Worm (Caenorhabditis elegans) whole organism, mixed stage, embryonic: ENCODE results near the gene Y45G5AM.3.

Source experiments
- M03D4.4 ChIP-seq: sonication (generic microtip); optimal IDR thresholded peaks from 2 replicates; lab custom pipeline; 2017; ENCODE audit warnings: mild to moderate bottlenecking, missing genetic modification characterization, missing compliant biosample characterization
- bed-3 ChIP-seq: fragments of 200-800 bp; sonication (Bioruptor generic); optimal IDR thresholded peaks from 3 replicates; lab custom pipeline; 2018; ENCODE audit warnings: mild to moderate bottlenecking, missing genetic modification characterization, moderate library complexity, missing compliant biosample characterization
- blmp-1 ChIP-seq: fragments of 150-350 bp; optimal IDR thresholded peaks from 2 replicates; lab custom pipeline; 2014; ENCODE audit warnings: missing biosample characterization, missing genetic modification characterization
- ceh-39 ChIP-seq: fragments of 150-350 bp; optimal IDR thresholded peaks from 2 replicates; lab custom pipeline; 2014; ENCODE audit warnings: missing biosample characterization, missing genetic modification characterization
- ceh-83 ChIP-seq: fragments of 200-800 bp; sonication (Bioruptor generic); optimal IDR thresholded peaks from 2 replicates; lab custom pipeline; 2018; ENCODE audit warnings: mild to moderate bottlenecking, missing genetic modification characterization, missing compliant biosample characterization
- ces-1 ChIP-seq: fragments of 150-350 bp; optimal IDR thresholded peaks from 2 replicates; lab custom pipeline; 2014; ENCODE audit warnings: missing biosample characterization, missing genetic modification reagents, missing genetic modification characterization
- cnd-1 ChIP-seq: fragments of 200-800 bp; sonication (Bioruptor generic); optimal IDR thresholded peaks from 2 replicates; lab custom pipeline; 2018; ENCODE audit warnings: mild to moderate bottlenecking, missing genetic modification characterization, missing compliant biosample characterization
- drap-1 ChIP-seq: fragments of 200-800 bp; sonication (Bioruptor generic); optimal IDR thresholded peaks from 3 replicates; lab custom pipeline; 2018; ENCODE audit warnings: mild to moderate bottlenecking, missing genetic modification characterization, missing compliant biosample characterization
- elt-1 ChIP-seq: sonication (generic microtip); optimal IDR thresholded peaks from 2 replicates; lab custom pipeline; 2017; ENCODE audit warnings: missing genetic modification characterization, mild to moderate bottlenecking, missing compliant biosample characterization, antibody characterized with exemption, moderate library complexity, borderline replicate concordance; ENCODE audit not compliant: insufficient read depth
- elt-3 ChIP-seq: fragments of 150-350 bp; optimal IDR thresholded peaks from 2 replicates; lab custom pipeline; 2014; ENCODE audit warnings: missing biosample characterization, missing genetic modification characterization
- flh-1 ChIP-seq: fragments of 200-800 bp; sonication (Bioruptor generic); optimal IDR thresholded peaks from 2 replicates; lab custom pipeline; 2018; ENCODE audit warnings: mild to moderate bottlenecking, missing genetic modification characterization, moderate library complexity, missing compliant biosample characterization
- ham-2 ChIP-seq: fragments of 200-800 bp; sonication (Bioruptor generic); optimal IDR thresholded peaks from 2 replicates; lab custom pipeline; 2018; ENCODE audit warnings: mild to moderate bottlenecking, missing genetic modification characterization, missing compliant biosample characterization
- hlh-1 ChIP-seq: fragments of 150-350 bp; optimal IDR thresholded peaks from 2 replicates; lab custom pipeline; 2014; ENCODE audit warnings: missing biosample characterization, missing genetic modification reagents, missing genetic modification characterization
- lin-13 ChIP-seq: fragments of 150-350 bp; optimal IDR thresholded peaks from 2 replicates; lab custom pipeline; 2014; ENCODE audit warnings: missing biosample characterization, missing genetic modification characterization
- lin-32 ChIP-seq: fragments of 200-800 bp; sonication (Bioruptor generic); optimal IDR thresholded peaks from 2 replicates; lab custom pipeline; 2018; ENCODE audit warnings: mild to moderate bottlenecking, missing genetic modification characterization, missing compliant biosample characterization
- lsy-2 ChIP-seq: fragments of 150-350 bp; optimal IDR thresholded peaks from 2 replicates; lab custom pipeline; 2014; ENCODE audit warnings: missing biosample characterization, missing genetic modification characterization
- mab-5 ChIP-seq: fragments of 150-350 bp; optimal IDR thresholded peaks from 2 replicates; lab custom pipeline; 2014; ENCODE audit warnings: missing biosample characterization, missing genetic modification characterization
- mep-1 ChIP-seq: fragments of 150-350 bp; optimal IDR thresholded peaks from 2 replicates; lab custom pipeline; 2017; ENCODE audit warnings: missing biosample characterization, missing genetic modification reagents, missing genetic modification characterization, inconsistent platforms
- nhr-12 ChIP-seq: fragments of 150-350 bp; optimal IDR thresholded peaks from 2 replicates; lab custom pipeline; 2014; ENCODE audit warnings: missing biosample characterization, missing genetic modification characterization
- nhr-2 ChIP-seq: fragments of 150-350 bp; optimal IDR thresholded peaks from 2 replicates; lab custom pipeline; 2014; ENCODE audit warnings: missing biosample characterization, missing genetic modification characterization
- nhr-237 ChIP-seq: fragments of 150-350 bp; optimal IDR thresholded peaks from 2 replicates; lab custom pipeline; 2014; ENCODE audit warnings: missing biosample characterization, missing genetic modification characterization
- nhr-28 ChIP-seq: fragments of 150-350 bp; optimal IDR thresholded peaks from 2 replicates; lab custom pipeline; 2014; ENCODE audit warnings: missing biosample characterization, missing genetic modification characterization
- nhr-76 ChIP-seq: sonication (generic microtip); optimal IDR thresholded peaks from 2 replicates; lab custom pipeline; 2017; ENCODE audit warnings: missing biosample characterization, missing genetic modification characterization
- sem-2 ChIP-seq: fragments of 200-800 bp; sonication (Bioruptor generic); optimal IDR thresholded peaks from 2 replicates; lab custom pipeline; 2018; ENCODE audit warnings: mild to moderate bottlenecking, missing genetic modification characterization, missing compliant biosample characterization
- sptf-1 ChIP-seq: sonication (generic microtip); optimal IDR thresholded peaks from 2 replicates; lab custom pipeline; 2017; ENCODE audit warnings: mild to moderate bottlenecking, missing genetic modification characterization, moderate library complexity, missing compliant biosample characterization
- tbx-8 ChIP-seq: fragments of 200-800 bp; sonication (Bioruptor generic); optimal IDR thresholded peaks from 2 replicates; lab custom pipeline; 2018; ENCODE audit warnings: mild to moderate bottlenecking, missing genetic modification characterization, moderate library complexity, missing compliant biosample characterization
- unc-120 ChIP-seq: sonication (generic microtip); optimal IDR thresholded peaks from 2 replicates; lab custom pipeline; 2017; ENCODE audit warnings: missing genetic modification characterization, missing compliant biosample characterization; ENCODE audit not compliant: poor library complexity, severe bottlenecking
- unc-39 ChIP-seq: fragments of 150-350 bp; optimal IDR thresholded peaks from 2 replicates; lab custom pipeline; 2014; ENCODE audit warnings: missing biosample characterization, missing genetic modification characterization
- unc-62 ChIP-seq: fragments of 150-350 bp; optimal IDR thresholded peaks from 2 replicates; lab custom pipeline; 2014; ENCODE audit warnings: missing biosample characterization, missing genetic modification reagents, missing genetic modification characterization
- zip-8 ChIP-seq: fragments of 150-350 bp; optimal IDR thresholded peaks from 2 replicates; lab custom pipeline; 2014; ENCODE audit warnings: missing biosample characterization, missing genetic modification characterization
- ztf-11 ChIP-seq: fragments of 150-350 bp; optimal IDR thresholded peaks from 2 replicates; lab custom pipeline; 2014; ENCODE audit warnings: missing biosample characterization, missing genetic modification characterization

Gene Y45G5AM.3

ce11 chrV:4131471-4131939, 32.8 kb upstream of the Y45G5AM.3 start, which contains the start of gene nhr-57:
TSS of gene nhr-57 (plus strand) at chrV:4131889.
- TF ChIP-seq hlh-1 (no peak), nhr-237 (peak; percentile 31), unc-62 (GFP tag; lab: Kevin White, UChicago) (peak; percentile 41), mep-1 (no peak), elt-3 (peak; percentile 87)

DNA sequence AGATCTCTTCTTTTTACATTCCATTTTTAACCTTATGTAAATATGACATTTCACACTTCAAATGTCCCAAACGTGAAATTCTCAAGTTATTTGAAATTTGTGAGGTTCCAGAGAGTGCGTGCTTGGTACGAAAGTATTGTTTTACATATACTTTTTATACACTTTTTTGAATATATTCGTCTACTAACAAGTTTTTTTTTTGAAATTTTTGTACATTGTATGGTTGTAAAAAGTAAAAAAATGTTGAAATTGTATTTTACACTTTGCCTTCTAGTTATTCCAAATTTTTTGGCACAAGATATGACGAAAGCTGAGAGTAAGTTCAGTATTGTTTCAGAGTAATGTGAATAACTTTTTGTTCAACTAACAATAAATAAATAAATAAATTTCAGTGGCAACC, 29.6 kb upstream of the Y45G5AM.3 start, which contains the start of gene lgc-1:
lgc-1 (plus strand) TSS at position 301 of the 400 bp plus-strand sequence.
- no peak for TF ChIP-seq lsy-2 (tag; lab: Kevin White, UChicago)
- TF ChIP-seq sptf-1: no peak
- no peak for TF ChIP-seq blmp-1 (tag; lab: Kevin White, UChicago)
- TF ChIP-seq M03D4.4 (tag; lab: Kevin White, UChicago): no peak
- no peak for TF ChIP-seq tbx-8 (GFP tag; lab: Kevin White, UChicago)
- TF ChIP-seq mab-5 (tag; lab: Kevin White, UChicago): no peak
- no peak for TF ChIP-seq zip-8
- no peak for TF ChIP-seq unc-39 (tag; lab: Kevin White, UChicago)
- no peak for TF ChIP-seq elt-1 (tag; lab: Kevin White, UChicago)
- no peak for TF ChIP-seq drap-1 (GFP tag; lab: Kevin White, UChicago)
- TF ChIP-seq cnd-1 (tag; lab: Kevin White, UChicago): no peak
- no peak for TF ChIP-seq nhr-2 (tag; lab: Kevin White, UChicago)
- no peak for TF ChIP-seq ham-2
- no peak for TF ChIP-seq ztf-11 (tag; lab: Kevin White, UChicago)
- no peak for TF ChIP-seq unc-120 (tag; lab: Kevin White, UChicago)
- no peak for TF ChIP-seq lin-13

DNA sequence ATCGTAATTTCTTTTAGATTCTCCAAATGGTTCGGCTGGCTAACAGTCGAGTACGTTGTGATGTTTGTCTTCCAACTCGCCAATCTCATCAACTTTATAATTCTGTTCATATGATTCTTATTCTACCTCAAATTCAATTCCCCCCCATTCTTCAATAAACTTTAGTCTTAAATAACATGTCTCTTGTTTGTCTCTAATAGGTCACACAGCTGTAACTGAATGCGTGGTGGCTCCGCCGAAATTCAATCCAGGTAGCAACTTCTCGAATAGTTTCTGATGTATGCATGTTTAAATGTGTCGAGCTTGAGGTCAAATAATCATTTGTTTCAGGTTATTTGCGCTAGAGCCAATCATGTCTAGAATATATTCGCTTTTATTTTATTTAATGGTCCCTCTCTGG, 25.7 kb upstream of the Y45G5AM.3 start, which contains the start of gene lgc-29:
lgc-29 (plus strand) TSS at position 301 of the 400 bp plus-strand sequence.
- TF ChIP-seq unc-62 (GFP tag; lab: Kevin White, UChicago) (no peak), ham-2 (no peak), ceh-39 (no peak), nhr-12 (no peak), unc-39 (tag; lab: Kevin White, UChicago) (no peak), nhr-237 (no peak), ztf-11 (tag; lab: Kevin White, UChicago) (no peak), nhr-2 (tag; lab: Kevin White, UChicago) (no peak), hlh-1 (no peak)

ce11 chrV:4143034-4143433, 21.3 kb upstream of the Y45G5AM.3 start:
- TF ChIP-seq flh-1 (GFP tag; lab: Kevin White, UChicago): no peak
- TF ChIP-seq bed-3 (GFP tag; lab: Kevin White, UChicago): peak; percentile 32
- peak; percentile 39 for TF ChIP-seq mep-1
- TF ChIP-seq zip-8: no peak
- no peak for TF ChIP-seq drap-1 (GFP tag; lab: Kevin White, UChicago)
- no peak for TF ChIP-seq lin-32 (GFP tag; lab: Kevin White, UChicago)
- peak; percentile 32 for TF ChIP-seq ceh-39
- no peak for TF ChIP-seq elt-1 (tag; lab: Kevin White, UChicago)
- TF ChIP-seq unc-62 (GFP tag; lab: Kevin White, UChicago): no peak
- TF ChIP-seq elt-3: no peak
- TF ChIP-seq mab-5 (tag; lab: Kevin White, UChicago): no peak
- no peak for TF ChIP-seq unc-120 (tag; lab: Kevin White, UChicago)
- no peak for TF ChIP-seq sem-2 (GFP tag; lab: Kevin White, UChicago)
- TF ChIP-seq ces-1: peak; percentile 70
- TF ChIP-seq ham-2: no peak
- no peak for TF ChIP-seq ceh-83 (GFP tag; lab: Kevin White, UChicago)
- no peak for TF ChIP-seq nhr-12
- peak; percentile 35 for TF ChIP-seq lsy-2 (tag; lab: Kevin White, UChicago)
- TF ChIP-seq nhr-237: peak; percentile 9
- no peak for TF ChIP-seq tbx-8 (GFP tag; lab: Kevin White, UChicago)
- TF ChIP-seq nhr-2 (tag; lab: Kevin White, UChicago): no peak
- no peak for TF ChIP-seq nhr-28 (tag; lab: Kevin White, UChicago)
- TF ChIP-seq cnd-1 (tag; lab: Kevin White, UChicago): no peak

DNA sequence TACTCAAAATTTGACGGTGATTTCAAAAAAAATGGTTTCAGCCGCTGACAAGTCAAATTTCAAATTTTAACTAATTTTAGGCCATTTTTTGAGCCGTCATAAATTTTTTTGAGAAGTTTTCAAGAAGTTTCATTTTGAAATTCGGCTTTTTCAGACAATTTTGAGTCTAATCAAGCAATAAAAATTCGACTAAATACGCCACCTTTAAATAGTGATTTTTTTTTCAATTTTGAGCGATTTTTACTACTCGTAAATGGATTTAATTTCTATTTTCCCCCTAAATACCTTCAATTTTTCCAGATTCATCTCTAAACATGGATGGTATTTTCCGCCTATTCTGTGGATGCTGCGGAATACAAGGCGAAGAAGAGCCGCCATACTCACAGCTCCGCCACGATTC, 20.1 kb upstream of the Y45G5AM.3 start, which contains the start of gene Y45G5AL.1:
Y45G5AL.1 (plus strand) TSS at position 301 of the 400 bp plus-strand sequence.
- TF ChIP-seq bed-3 (GFP tag; lab: Kevin White, UChicago) (no peak), ceh-83 (GFP tag; lab: Kevin White, UChicago) (no peak), lin-32 (GFP tag; lab: Kevin White, UChicago) (no peak), blmp-1 (tag; lab: Kevin White, UChicago) (no peak), lsy-2 (tag; lab: Kevin White, UChicago) (no peak), lin-13 (no peak), nhr-76 (no peak), ham-2 (no peak), M03D4.4 (tag; lab: Kevin White, UChicago) (no peak), elt-3 (no peak), mab-5 (tag; lab: Kevin White, UChicago) (no peak), nhr-12 (no peak)
